Worm (Caenorhabditis elegans) whole organism, early embryonic: ENCODE results near the gene sra-10.

Source experiments
- F13C5.2 ChIP-seq: sonication (generic microtip); optimal IDR thresholded peaks from 2 replicates; lab custom pipeline; 2017; ENCODE audit warnings: mild to moderate bottlenecking, missing genetic modification characterization, inconsistent platforms, missing compliant biosample characterization
- ama-1 ChIP-seq: fragments of 150-350 bp; optimal IDR thresholded peaks from 2 replicates; lab custom pipeline; 2014
- ceh-36 ChIP-seq: sonication (generic microtip); optimal IDR thresholded peaks from 2 replicates; lab custom pipeline; 2016; ENCODE audit warnings: missing genetic modification characterization, inconsistent platforms, missing compliant biosample characterization
- scrt-1 ChIP-seq: fragments of 200-800 bp; sonication (Bioruptor generic); IDR thresholded peaks from 2 replicates; pipeline ENCODE4 v1.3.6; 2022; ENCODE audit warnings: missing genetic modification characterization, missing compliant biosample characterization
- sea-1 ChIP-seq: fragments of 200-800 bp; sonication (Bioruptor generic); conservative IDR thresholded peaks from 2 replicates; pipeline ENCODE4 v1.3.6; 2022; ENCODE audit warnings: missing genetic modification characterization, missing compliant biosample characterization
- tbx-37 ChIP-seq: fragments of 200-800 bp; sonication (Bioruptor generic); conservative IDR thresholded peaks from 2 replicates; pipeline ENCODE4 v1.3.6; 2022; ENCODE audit warnings: missing genetic modification reagents, missing genetic modification characterization, missing compliant biosample characterization

- TF ChIP-seq scrt-1 (GFP tag; lab: Robert Waterston, UW) (no peak), ama-1 (lab: Kevin White, UChicago) (no peak), F13C5.2 (tag; lab: Kevin White, UChicago) (no peak), tbx-37 (GFP tag; lab: Robert Waterston, UW) (no peak), sea-1 (GFP tag; lab: Robert Waterston, UW) (no peak), ceh-36 (tag; lab: Kevin White, UChicago) (no peak)
These were observed 40.4 kb upstream of the sra-10 start for ce11 chrII:10935336-10935735.
